Fruit fly (Drosophila melanogaster): Measurements from ENCODE around the gene CG9016.

The CG9016 gene

DNA sequence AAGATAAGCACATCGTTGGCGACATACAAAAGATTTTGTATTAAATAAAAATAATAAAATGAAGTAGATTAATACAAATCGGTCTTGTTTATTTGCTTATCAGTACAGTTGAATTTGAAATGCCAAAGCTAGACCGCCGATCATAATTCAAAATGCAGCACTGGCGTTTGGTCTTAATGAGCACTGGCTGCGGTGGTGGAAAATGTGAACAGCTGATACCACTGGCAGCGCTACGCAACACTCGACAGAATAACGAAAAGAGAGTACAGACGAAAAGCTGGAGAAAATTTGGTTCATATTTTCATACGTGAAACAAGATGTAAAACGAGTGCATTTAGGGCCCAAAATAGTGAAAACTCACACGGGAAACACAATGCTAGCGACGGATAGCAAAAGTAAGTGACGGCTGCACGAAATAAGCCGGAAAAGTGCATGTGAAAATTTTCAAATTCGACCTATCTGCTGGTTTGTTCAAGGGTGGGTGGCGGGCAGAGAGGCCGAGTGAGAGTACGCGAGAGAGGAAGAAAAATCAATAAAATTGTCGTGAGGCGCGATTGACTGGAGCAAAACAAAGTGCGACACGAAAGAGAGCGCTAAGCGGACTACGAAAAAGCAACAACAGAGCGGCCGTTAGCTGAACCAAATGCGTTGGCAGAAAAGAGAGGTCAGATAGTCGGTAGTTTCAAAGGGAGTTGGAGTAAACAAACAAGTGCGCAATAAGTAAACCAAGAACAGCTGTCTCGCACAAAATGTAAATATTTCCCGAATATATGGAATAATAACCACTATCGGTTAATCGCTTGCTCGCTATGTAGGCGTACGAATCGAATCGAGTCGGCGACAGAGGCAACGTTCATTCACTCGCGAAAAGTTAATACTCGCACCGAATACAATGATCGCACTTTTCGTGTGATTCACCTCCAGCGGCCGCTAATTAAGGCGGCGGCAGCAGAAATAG is 16.3 kb downstream of the CG9016 start, which contains the start of gene bchs (continued):
- TF ChIP-seq gem (tag; optimal IDR thresholded peaks at IDR 0.05) (no peak), Six4 (GFP tag; optimal IDR thresholded peaks at IDR 0.05) (peak; percentile 69), Dfd (GFP tag; optimal IDR thresholded peaks at IDR 0.05) (no peak), CG17385 (GFP tag; optimal IDR thresholded peaks at IDR 0.05) (peak; percentile 85), tup (GFP tag; optimal IDR thresholded peaks at IDR 0.05) (peak; percentile 73), cwo (GFP tag; optimal IDR thresholded peaks at IDR 0.05) (peak; percentile 86), Lpt (GFP tag; optimal IDR thresholded peaks at IDR 0.05) (no peak), Trl (optimal IDR thresholded peaks at IDR 0.05) (peak; percentile 89 to 97), Trl (GFP tag; optimal IDR thresholded peaks at IDR 0.05) (peak; percentile 89), ato (GFP tag; IDR thresholded peaks at IDR 0.05; ENCODE audit: partially characterized antibody) (peak; percentile 19; the same call in 1 of the 2 replicates), CG8478 (optimal IDR thresholded peaks at IDR 0.05) (no peak), CG15601 (tag; optimal IDR thresholded peaks at IDR 0.05) (peak; percentile 97), Dp (GFP tag; optimal IDR thresholded peaks at IDR 0.05) (peak; percentile 98), CG12659 (GFP tag; optimal IDR thresholded peaks at IDR 0.05) (peak; percentile 89), CG43689 (GFP tag; IDR thresholded peaks at IDR 0.05) (peak; percentile 49; the same call in 1 of the 2 replicates), Sin3A (optimal IDR thresholded peaks at IDR 0.05) (peak; percentile 50), kay (GFP tag; optimal IDR thresholded peaks at IDR 0.05) (peak; percentile 71), zfh1 (GFP tag; IDR thresholded peaks at IDR 0.05) (peak; percentile 84), YL-1 (GFP tag; optimal IDR thresholded peaks at IDR 0.05) (peak; percentile 95), CG11398 (GFP tag; optimal IDR thresholded peaks at IDR 0.05) (peak; percentile 91), sug (tag; optimal IDR thresholded peaks at IDR 0.05) (no peak), CG13123 (GFP tag; optimal IDR thresholded peaks at IDR 0.05) (peak; percentile 91), stc (GFP tag; IDR thresholded peaks at IDR 0.05) (peak; percentile 89), usp (GFP tag; optimal IDR thresholded peaks at IDR 0.05) (no peak), Fer2 (tag; optimal IDR thresholded peaks at IDR 0.05) (peak; percentile 74), CG9727 (GFP tag; optimal IDR thresholded peaks at IDR 0.05) (peak; percentile 89), CG8359 (GFP tag; optimal IDR thresholded peaks at IDR 0.05; ENCODE audit: borderline replicate concordance) (peak; percentile 82), seq (GFP tag; IDR thresholded peaks at IDR 0.05) (peak; percentile 93), CG5953 (GFP tag; IDR thresholded peaks at IDR 0.05) (peak; percentile 80), Hr39 (optimal IDR thresholded peaks at IDR 0.05) (no peak), Camta (GFP tag; optimal IDR thresholded peaks at IDR 0.05) (peak; percentile 82), prd (optimal IDR thresholded peaks at IDR 0.05) (no peak), prd (GFP tag; IDR thresholded peaks at IDR 0.05) (peak; percentile 61; the same call in 2 of the 3 replicates), CHES-1-like (GFP tag; optimal IDR thresholded peaks at IDR 0.05) (peak; percentile 90), GATAe (GFP tag; conservative IDR thresholded peaks at IDR 0.05) (no peak), Mad (GFP tag; optimal IDR thresholded peaks at IDR 0.05) (peak; percentile 72), peb (GFP tag; IDR thresholded peaks at IDR 0.05) (0 out of 2 replicates have a peak, but pooled peaks have one; percentile 38), fru (optimal IDR thresholded peaks at IDR 0.05) (no peak), CG13296 (GFP tag; optimal IDR thresholded peaks at IDR 0.05) (peak; percentile 92), onecut (GFP tag; IDR thresholded peaks at IDR 0.05) (peak; percentile 100), pfk (GFP tag; optimal IDR thresholded peaks at IDR 0.05) (peak; percentile 78), CG1792 (GFP tag; optimal IDR thresholded peaks at IDR 0.05) (peak; percentile 91), CG15073 (GFP tag; optimal IDR thresholded peaks at IDR 0.05) (no peak), CG31365 (tag; optimal IDR thresholded peaks at IDR 0.05) (peak; percentile 89), CG7372 (GFP tag; IDR thresholded peaks at IDR 0.05) (0 out of 2 replicates have a peak, but pooled peaks have one; percentile 19), sens (GFP tag) (peak; percentile 94), CG15514 (GFP tag; optimal IDR thresholded peaks at IDR 0.05) (peak; percentile 89), sim (GFP tag; IDR thresholded peaks at IDR 0.05) (peak; percentile 92), crc (GFP tag; optimal IDR thresholded peaks at IDR 0.05) (peak; percentile 67), CG1603 (tag; optimal IDR thresholded peaks at IDR 0.05) (peak; percentile 63), CG7745 (tag; optimal IDR thresholded peaks at IDR 0.05) (peak; percentile 75)

All from whole organism, embryonic.